Fruit fly (Drosophila melanogaster): Measurements from ENCODE around the gene GMF.

Gene GMF

dm6 chr2L:16324833-16325232, 22.1 kb upstream of the GMF start:
- TF ChIP-seq insv (optimal IDR thresholded peaks at IDR 0.05) (no peak), h (optimal IDR thresholded peaks at IDR 0.05) (no peak)

dm6 chr2L:16323544-16323943, 20.8 kb upstream of the GMF start:
- TF ChIP-seq ttk (optimal IDR thresholded peaks at IDR 0.05), result no peak
- TF ChIP-seq h (optimal IDR thresholded peaks at IDR 0.05), result no peak
- TF ChIP-seq Sin3A (optimal IDR thresholded peaks at IDR 0.05), result no peak
- no peak for TF ChIP-seq insv (optimal IDR thresholded peaks at IDR 0.05)
- no peak for TF ChIP-seq psq (optimal IDR thresholded peaks at IDR 0.05)
- TF ChIP-seq Myc (optimal IDR thresholded peaks at IDR 0.05), result no peak

- TF ChIP-seq psq (optimal IDR thresholded peaks at IDR 0.05) (no peak), ttk (optimal IDR thresholded peaks at IDR 0.05) (no peak), Myc (optimal IDR thresholded peaks at IDR 0.05) (no peak)
These were observed 19.3 kb upstream of the GMF start for dm6 chr2L:16321872-16322631.

dm6 chr2L:16321209-16321608, 18.5 kb upstream of the GMF start:
- TF ChIP-seq Myc (optimal IDR thresholded peaks at IDR 0.05) (no peak), Sin3A (optimal IDR thresholded peaks at IDR 0.05) (no peak), psq (optimal IDR thresholded peaks at IDR 0.05) (no peak), h (optimal IDR thresholded peaks at IDR 0.05) (no peak), ttk (optimal IDR thresholded peaks at IDR 0.05) (no peak), insv (optimal IDR thresholded peaks at IDR 0.05) (no peak)

- no peak for TF ChIP-seq insv (optimal IDR thresholded peaks at IDR 0.05)
- TF ChIP-seq Sin3A (optimal IDR thresholded peaks at IDR 0.05), result no peak
- TF ChIP-seq h (optimal IDR thresholded peaks at IDR 0.05), result no peak
- TF ChIP-seq Myc (optimal IDR thresholded peaks at IDR 0.05), result no peak
- TF ChIP-seq psq (optimal IDR thresholded peaks at IDR 0.05), result no peak
- no peak for TF ChIP-seq ttk (optimal IDR thresholded peaks at IDR 0.05)
These were observed 17.7 kb upstream of the GMF start for dm6 chr2L:16320428-16320827.

- no peak for TF ChIP-seq psq (optimal IDR thresholded peaks at IDR 0.05)
- no peak for TF ChIP-seq Myc (optimal IDR thresholded peaks at IDR 0.05)
- TF ChIP-seq h (optimal IDR thresholded peaks at IDR 0.05), result no peak
- no peak for TF ChIP-seq insv (optimal IDR thresholded peaks at IDR 0.05)
- TF ChIP-seq ttk (optimal IDR thresholded peaks at IDR 0.05), result no peak
- TF ChIP-seq Sin3A (optimal IDR thresholded peaks at IDR 0.05), result no peak
These were observed 17.0 kb upstream of the GMF start for dm6 chr2L:16319743-16320142.

- TF ChIP-seq Sin3A (optimal IDR thresholded peaks at IDR 0.05) (no peak), Myc (optimal IDR thresholded peaks at IDR 0.05) (no peak), ttk (optimal IDR thresholded peaks at IDR 0.05) (no peak), insv (optimal IDR thresholded peaks at IDR 0.05) (no peak), h (optimal IDR thresholded peaks at IDR 0.05) (no peak), psq (optimal IDR thresholded peaks at IDR 0.05) (no peak)
These were observed 15.2 kb upstream of the GMF start for dm6 chr2L:16317777-16318610.

dm6 chr2L:16317131-16317530, 14.4 kb upstream of the GMF start:
- TF ChIP-seq Sin3A (optimal IDR thresholded peaks at IDR 0.05), result no peak
- no peak for TF ChIP-seq h (optimal IDR thresholded peaks at IDR 0.05)

- TF ChIP-seq psq (optimal IDR thresholded peaks at IDR 0.05), result no peak
- no peak for TF ChIP-seq Myc (optimal IDR thresholded peaks at IDR 0.05)
- no peak for TF ChIP-seq insv (optimal IDR thresholded peaks at IDR 0.05)
- TF ChIP-seq h (optimal IDR thresholded peaks at IDR 0.05), result no peak
- TF ChIP-seq Sin3A (optimal IDR thresholded peaks at IDR 0.05), result no peak
- TF ChIP-seq ttk (optimal IDR thresholded peaks at IDR 0.05), result no peak
These were observed 13.7 kb upstream of the GMF start for dm6 chr2L:16316410-16316809.

- no peak for TF ChIP-seq insv (optimal IDR thresholded peaks at IDR 0.05)
- no peak for TF ChIP-seq Sin3A (optimal IDR thresholded peaks at IDR 0.05)
- no peak for TF ChIP-seq ttk (optimal IDR thresholded peaks at IDR 0.05)
- no peak for TF ChIP-seq Myc (optimal IDR thresholded peaks at IDR 0.05)
- no peak for TF ChIP-seq psq (optimal IDR thresholded peaks at IDR 0.05)
- TF ChIP-seq h (optimal IDR thresholded peaks at IDR 0.05), result no peak
These were observed 13.1 kb upstream of the GMF start for dm6 chr2L:16315844-16316243.

dm6 chr2L:16315027-16315426, 12.3 kb upstream of the GMF start:
- TF ChIP-seq ttk (optimal IDR thresholded peaks at IDR 0.05), result no peak
- no peak for TF ChIP-seq insv (optimal IDR thresholded peaks at IDR 0.05)

dm6 chr2L:16310648-16311047, 7.9 kb upstream of the GMF start, which contains the start of the genes cni and fzy:
cni (minus strand) TSS chr2L:16310726.
fzy (plus strand) TSS chr2L:16310956.
- TF ChIP-seq h (optimal IDR thresholded peaks at IDR 0.05) (no peak), ttk (optimal IDR thresholded peaks at IDR 0.05) (no peak), psq (optimal IDR thresholded peaks at IDR 0.05) (no peak), insv (optimal IDR thresholded peaks at IDR 0.05) (no peak), Myc (optimal IDR thresholded peaks at IDR 0.05) (no peak), Sin3A (optimal IDR thresholded peaks at IDR 0.05) (no peak)
